Fruit fly (Drosophila melanogaster) whole organism, wandering third instar larva: ENCODE results near the gene CSN8.

Experiments
- Abd-B ChIP-seq: fragments of >200 bp; optimal IDR thresholded peaks from 2 replicates; lab custom pipeline; 2017; ENCODE audit warnings: missing biosample characterization, missing genetic modification characterization
- CG32264 ChIP-seq: fragments of 200-800 bp; sonication (Bioruptor generic); optimal IDR thresholded peaks from 2 replicates; lab custom pipeline; 2016; ENCODE audit warnings: missing biosample characterization, missing genetic modification characterization
- CG9705 ChIP-seq: fragments of 200-800 bp; sonication (Bioruptor generic); optimal IDR thresholded peaks from 2 replicates; lab custom pipeline; 2018; ENCODE audit warnings: missing biosample characterization, mild to moderate bottlenecking, missing genetic modification characterization
- CrebA ChIP-seq: fragments of 200-800 bp; sonication (Bioruptor generic); optimal IDR thresholded peaks from 2 replicates; lab custom pipeline; 2016; ENCODE audit warnings: missing biosample characterization, mild to moderate bottlenecking, missing genetic modification characterization, borderline replicate concordance
- Dfd ChIP-seq: fragments of >200 bp; optimal IDR thresholded peaks from 2 replicates; lab custom pipeline; 2017; ENCODE audit warnings: missing biosample characterization, missing genetic modification characterization
- Dif ChIP-seq: fragments of 200-275, 200-300 bp; sonication (Bioruptor generic); optimal IDR thresholded peaks from 2 replicates; lab custom pipeline; 2018; ENCODE audit warnings: missing biosample characterization, missing genetic modification characterization; ENCODE audit not compliant: partially characterized antibody
- GATAd ChIP-seq: sonication (Bioruptor generic); optimal IDR thresholded peaks from 2 replicates; lab custom pipeline; 2016; ENCODE audit warnings: missing biosample characterization, missing genetic modification characterization
- HLH106 ChIP-seq: fragments of 200-800 bp; optimal IDR thresholded peaks from 3 replicates; lab custom pipeline; 2019; ENCODE audit warnings: missing biosample characterization, mild to moderate bottlenecking, missing genetic modification characterization, moderate library complexity
- Hnf4 ChIP-seq: fragments of 200-800 bp; sonication (Bioruptor generic); optimal IDR thresholded peaks from 2 replicates; lab custom pipeline; 2016; ENCODE audit warnings: missing biosample characterization, mild to moderate bottlenecking, missing genetic modification characterization
- Hr78 ChIP-seq: fragments of >200 bp; optimal IDR thresholded peaks from 2 replicates; lab custom pipeline; 2017; ENCODE audit warnings: missing biosample characterization, missing genetic modification characterization
- Hr83 ChIP-seq: fragments of 200-300 bp; sonication (Bioruptor generic); optimal IDR thresholded peaks from 2 replicates; lab custom pipeline; 2016; ENCODE audit warnings: missing biosample characterization, mild to moderate bottlenecking, missing genetic modification characterization, moderate library complexity; ENCODE audit not compliant: poor library complexity, severe bottlenecking
- Jra ChIP-seq: sonication (Bioruptor generic); optimal IDR thresholded peaks from 2 replicates; lab custom pipeline; 2016; ENCODE audit warnings: missing biosample characterization, missing genetic modification characterization
- Mio ChIP-seq: sonication (Bioruptor generic); optimal IDR thresholded peaks from 2 replicates; lab custom pipeline; 2016; ENCODE audit warnings: missing biosample characterization, missing genetic modification characterization
- Myc ChIP-seq: fragments of >200 bp; optimal IDR thresholded peaks from 2 replicates; lab custom pipeline; 2017
- N ChIP-seq: fragments of >200 bp; optimal IDR thresholded peaks from 2 replicates; lab custom pipeline; 2018; ENCODE audit warnings: missing biosample characterization, missing external identifiers, missing genetic modification characterization
- OdsH ChIP-seq: fragments of 200-800 bp; sonication (Bioruptor generic); optimal IDR thresholded peaks from 2 replicates; lab custom pipeline; 2016; ENCODE audit warnings: missing biosample characterization, mild to moderate bottlenecking, missing genetic modification characterization
- Rel ChIP-seq, 2 experiments: fragments of 200-800 bp; sonication (Bioruptor generic) in 1 of 2; optimal IDR thresholded peaks; 2 replicates in 1 of 2; 3 replicates in 1 of 2; lab custom pipeline; 2016 to 2019; ENCODE audit warnings: mild to moderate bottlenecking in 2 of 2, missing biosample characterization in 2 of 2, missing genetic modification characterization in 2 of 2, moderate library complexity in 1 of 2
- Sp1 ChIP-seq: fragments of 200-800 bp; sonication (Bioruptor generic); optimal IDR thresholded peaks from 3 replicates; lab custom pipeline; 2019; ENCODE audit warnings: missing biosample characterization, mild to moderate bottlenecking, missing genetic modification characterization, moderate library complexity
- Vsx2 ChIP-seq: fragments of 200-300, 225-300 bp; sonication (Bioruptor generic); optimal IDR thresholded peaks from 2 replicates; lab custom pipeline; 2018; ENCODE audit warnings: missing biosample characterization, missing genetic modification characterization; ENCODE audit not compliant: partially characterized antibody
- br ChIP-seq: fragments of 200-800 bp; sonication (Bioruptor generic); optimal IDR thresholded peaks from 2 replicates; lab custom pipeline; 2016; ENCODE audit warnings: missing biosample characterization, missing genetic modification characterization
- brk ChIP-seq: fragments of 200-800 bp; sonication (Bioruptor generic); optimal IDR thresholded peaks from 2 replicates; lab custom pipeline; 2016; ENCODE audit warnings: missing biosample characterization, mild to moderate bottlenecking, missing genetic modification characterization
- dl ChIP-seq, 2 experiments: fragments of 175-275, 200-275 bp in 1 of 2; fragments of 200-275 bp in 1 of 2; sonication (Bioruptor generic); optimal IDR thresholded peaks; lab custom pipeline; 2018; ENCODE audit warnings: mild to moderate bottlenecking in 2 of 2, missing biosample characterization in 2 of 2, missing genetic modification characterization in 2 of 2, moderate library complexity in 2 of 2; ENCODE audit not compliant: partially characterized antibody in 2 of 2, insufficient read depth in 1 of 2
- dmrt93B ChIP-seq: fragments of 200-800 bp; sonication (Bioruptor generic); optimal IDR thresholded peaks from 2 replicates; lab custom pipeline; 2018; ENCODE audit warnings: missing biosample characterization, mild to moderate bottlenecking, missing genetic modification characterization
- dsf ChIP-seq: sonication (Bioruptor generic); optimal IDR thresholded peaks from 2 replicates; lab custom pipeline; 2016; ENCODE audit warnings: missing biosample characterization, missing genetic modification characterization, borderline replicate concordance
- ey ChIP-seq: fragments of 200-800 bp; sonication (Bioruptor generic); optimal IDR thresholded peaks from 2 replicates; lab custom pipeline; 2016; ENCODE audit warnings: missing biosample characterization, missing genetic modification characterization
- foxo ChIP-seq, 2 experiments: fragments of 200-800 bp; sonication (Bioruptor generic); optimal IDR thresholded peaks; 2 replicates in 1 of 2; 3 replicates in 1 of 2; lab custom pipeline; 2016 to 2017; ENCODE audit warnings: missing biosample characterization in 2 of 2, missing genetic modification characterization in 2 of 2
- fru ChIP-seq: fragments of 200-800 bp; sonication (Bioruptor generic); optimal IDR thresholded peaks from 3 replicates; lab custom pipeline; 2016; ENCODE audit warnings: missing biosample characterization, mild to moderate bottlenecking, missing genetic modification characterization
- h ChIP-seq: fragments of 200-800 bp; sonication (Bioruptor generic); optimal IDR thresholded peaks from 3 replicates; lab custom pipeline; 2016; ENCODE audit warnings: missing biosample characterization, mild to moderate bottlenecking, missing genetic modification characterization
- jim ChIP-seq: fragments of 175-275, 200-325 bp; sonication (Bioruptor generic); optimal IDR thresholded peaks from 2 replicates; lab custom pipeline; 2016; ENCODE audit warnings: missing biosample characterization, mild to moderate bottlenecking, missing genetic modification characterization
- lola ChIP-seq: fragments of >200 bp; optimal IDR thresholded peaks from 2 replicates; lab custom pipeline; 2017; ENCODE audit warnings: missing biosample characterization, missing genetic modification characterization
- pan ChIP-seq: fragments of >200 bp; optimal IDR thresholded peaks from 2 replicates; lab custom pipeline; 2017
- psq ChIP-seq: fragments of 200-800 bp; sonication (Bioruptor generic); optimal IDR thresholded peaks from 3 replicates; lab custom pipeline; 2017; ENCODE audit warnings: missing biosample characterization, mild to moderate bottlenecking, missing genetic modification characterization, moderate library complexity
- rgr ChIP-seq: fragments of 200-800 bp; sonication (Bioruptor generic); optimal IDR thresholded peaks from 3 replicates; lab custom pipeline; 2016; ENCODE audit warnings: missing biosample characterization, mild to moderate bottlenecking, missing genetic modification characterization
- sage ChIP-seq: fragments of 200-800 bp; sonication (Bioruptor generic); optimal IDR thresholded peaks from 2 replicates; lab custom pipeline; 2016; ENCODE audit warnings: missing biosample characterization, mild to moderate bottlenecking, missing genetic modification characterization
- sv ChIP-seq: fragments of 200-800 bp; sonication (Bioruptor generic); optimal IDR thresholded peaks from 3 replicates; lab custom pipeline; 2016; ENCODE audit warnings: missing biosample characterization, missing genetic modification characterization
- tai ChIP-seq: sonication (Bioruptor generic); optimal IDR thresholded peaks from 2 replicates; lab custom pipeline; 2016; ENCODE audit warnings: missing biosample characterization, missing genetic modification characterization
- usp ChIP-seq: fragments of >200 bp; optimal IDR thresholded peaks from 2 replicates; lab custom pipeline; 2017; ENCODE audit warnings: missing biosample characterization, missing genetic modification characterization
- woc ChIP-seq: sonication (Bioruptor generic); optimal IDR thresholded peaks from 2 replicates; lab custom pipeline; 2016; ENCODE audit warnings: missing biosample characterization, mild to moderate bottlenecking, missing genetic modification characterization

Gene CSN8

DNA sequence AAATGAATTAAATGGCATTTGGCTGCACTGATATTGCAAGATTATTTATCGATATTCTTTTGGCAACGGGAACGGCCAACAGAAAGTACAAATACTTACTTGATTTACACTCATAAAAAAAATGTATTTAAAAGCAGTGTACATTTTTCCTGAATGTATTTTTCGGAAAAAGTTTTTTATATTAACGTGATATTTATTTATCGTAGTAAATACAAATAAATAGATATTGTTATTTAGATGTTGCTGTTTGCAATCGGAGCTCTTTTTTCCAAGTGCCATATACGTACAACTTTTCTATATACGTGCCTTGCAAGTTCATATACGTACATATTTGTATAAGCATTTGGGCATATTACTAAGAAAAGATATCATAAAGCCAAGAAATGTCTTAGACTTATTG is 13.3 kb upstream of the CSN8 start:
- peak in 1 of 2 experiments; percentile 71 for TF ChIP-seq foxo (GFP tag; optimal IDR thresholded peaks at IDR 0.05; lab: Kevin White, UChicago)
- TF ChIP-seq psq (GFP tag; lab: Kevin White, UChicago) = peak; percentile 36
- TF ChIP-seq Mio (GFP tag; lab: Kevin White, UChicago) = no peak
- TF ChIP-seq rgr (GFP tag; lab: Kevin White, UChicago) = peak; percentile 44
- TF ChIP-seq CrebA = no peak
- peak; percentile 29 for TF ChIP-seq fru
- TF ChIP-seq h (GFP tag; lab: Kevin White, UChicago) = peak; percentile 65
- no peak for TF ChIP-seq dl (GFP tag; optimal IDR thresholded peaks at IDR 0.05; lab: Kevin White, UChicago; ENCODE audit: insufficient read depth in 1 of 2, partially characterized antibody in 2 of 2)
- TF ChIP-seq N = no peak
- TF ChIP-seq HLH106 (tag; lab: Kevin White, UChicago) = peak; percentile 60
- TF ChIP-seq dmrt93B (GFP tag; lab: Kevin White, UChicago) = peak; percentile 5
- no peak for TF ChIP-seq Abd-B (GFP tag; lab: Kevin White, UChicago)
- TF ChIP-seq CG9705 (GFP tag; lab: Kevin White, UChicago) = no peak
- peak; percentile 26 for TF ChIP-seq OdsH (GFP tag; lab: Kevin White, UChicago)

dm6 chr2L:8351864-8352263 is 12.8 kb upstream of the CSN8 start, which contains the start of gene Mur29B:
Gene Mur29B (plus strand): TSS chr2L:8352187.
- TF ChIP-seq foxo (GFP tag; optimal IDR thresholded peaks at IDR 0.05; lab: Kevin White, UChicago) = no peak
- TF ChIP-seq Hr83 = peak; percentile 29
- TF ChIP-seq br = peak; percentile 2
- no peak for TF ChIP-seq Rel (GFP tag; optimal IDR thresholded peaks at IDR 0.05; lab: Kevin White, UChicago)
- peak; percentile 92 for TF ChIP-seq Rel (tag; optimal IDR thresholded peaks at IDR 0.05; lab: Kevin White, UChicago)
- peak; percentile 22 for TF ChIP-seq CrebA

- TF ChIP-seq Dif = no peak
Measured at dm6 chr2L:8355419-8355818, 9.2 kb upstream of the CSN8 start.

- TF ChIP-seq Rel (GFP tag; optimal IDR thresholded peaks at IDR 0.05; lab: Kevin White, UChicago) (no peak), Rel (tag; optimal IDR thresholded peaks at IDR 0.05; lab: Kevin White, UChicago) (no peak), N (no peak), foxo (GFP tag; optimal IDR thresholded peaks at IDR 0.05; lab: Kevin White, UChicago) (peak in 1 of 2 experiments; percentile 49), br (peak; percentile 46), h (GFP tag; lab: Kevin White, UChicago) (peak; percentile 70), Sp1 (GFP tag; lab: Kevin White, UChicago) (peak; percentile 33), rgr (GFP tag; lab: Kevin White, UChicago) (peak; percentile 17), HLH106 (tag; lab: Kevin White, UChicago) (peak; percentile 59), GATAd (GFP tag; lab: Kevin White, UChicago) (no peak), dmrt93B (GFP tag; lab: Kevin White, UChicago) (peak; percentile 28), Dfd (GFP tag; lab: Kevin White, UChicago) (no peak), jim (no peak), lola (GFP tag; lab: Kevin White, UChicago) (no peak), brk (GFP tag; lab: Kevin White, UChicago) (no peak), Jra (GFP tag; lab: Kevin White, UChicago) (no peak), Dif (no peak), Vsx2 (no peak), pan (lab: Kevin White, UChicago) (no peak), dsf (GFP tag; lab: Kevin White, UChicago) (no peak), psq (GFP tag; lab: Kevin White, UChicago) (peak; percentile 59), sv (GFP tag; lab: Kevin White, UChicago) (no peak), Myc (lab: Kevin White, UChicago) (no peak), Hr78 (GFP tag; lab: Kevin White, UChicago) (no peak), OdsH (GFP tag; lab: Kevin White, UChicago) (peak; percentile 36), Hr83 (no peak), fru (peak; percentile 75), woc (GFP tag; lab: Kevin White, UChicago) (peak; percentile 35), CrebA (no peak), tai (GFP tag; lab: Kevin White, UChicago) (no peak), ey (GFP tag; lab: Kevin White, UChicago) (peak; percentile 64), Hnf4 (GFP tag; lab: Kevin White, UChicago) (peak; percentile 1), Abd-B (GFP tag; lab: Kevin White, UChicago) (no peak), dl (GFP tag; optimal IDR thresholded peaks at IDR 0.05; lab: Kevin White, UChicago; ENCODE audit: insufficient read depth in 1 of 2, partially characterized antibody in 2 of 2) (no peak), usp (GFP tag; lab: Kevin White, UChicago) (no peak), CG32264 (GFP tag; lab: Kevin White, UChicago) (no peak), CG9705 (GFP tag; lab: Kevin White, UChicago) (peak; percentile 7), Mio (GFP tag; lab: Kevin White, UChicago) (no peak), sage (GFP tag; lab: Kevin White, UChicago) (no peak)
Measured at dm6 chr2L:8361204-8361952, 3.3 kb upstream of the CSN8 start.
